Fruit fly (Drosophila melanogaster): ENCODE measurements around the gene RhoGAP102A.

The RhoGAP102A gene

dm6 chr4:225824-226223 lies 29.0 kb upstream of the RhoGAP102A start (continued):
- no peak for TF ChIP-seq fd3F (GFP tag; optimal IDR thresholded peaks at IDR 0.05)
- no peak for TF ChIP-seq kni (GFP tag; optimal IDR thresholded peaks at IDR 0.05)
- TF ChIP-seq Eip74EF (GFP tag; optimal IDR thresholded peaks at IDR 0.05), result no peak
- TF ChIP-seq kah (GFP tag; optimal IDR thresholded peaks at IDR 0.05), result no peak
- TF ChIP-seq usp (GFP tag; optimal IDR thresholded peaks at IDR 0.05), result no peak
- peak; percentile 8 for TF ChIP-seq Atf-2 (GFP tag; optimal IDR thresholded peaks at IDR 0.05)
- no peak for TF ChIP-seq CG17802 (tag; optimal IDR thresholded peaks at IDR 0.05)
- no peak for TF ChIP-seq shn (GFP tag; optimal IDR thresholded peaks at IDR 0.05)
- TF ChIP-seq dmrt99B (tag; optimal IDR thresholded peaks at IDR 0.05), result no peak
- TF ChIP-seq jigr1 (GFP tag; IDR thresholded peaks at IDR 0.05), result no peak
- TF ChIP-seq CG8388 (GFP tag; optimal IDR thresholded peaks at IDR 0.05), result no peak
- no peak for TF ChIP-seq Stat92E (GFP tag; optimal IDR thresholded peaks at IDR 0.05)
- no peak for TF ChIP-seq CG17186 (GFP tag; optimal IDR thresholded peaks at IDR 0.05)
- TF ChIP-seq crc (GFP tag; optimal IDR thresholded peaks at IDR 0.05), result no peak
- no peak for TF ChIP-seq Nf-YC (tag; optimal IDR thresholded peaks at IDR 0.05)
- no peak for TF ChIP-seq CG13287 (GFP tag; IDR thresholded peaks at IDR 0.05; ENCODE audit: partially characterized antibody)
- no peak for TF ChIP-seq vnd (GFP tag; IDR thresholded peaks at IDR 0.05; ENCODE audit: partially characterized antibody)
- no peak for TF ChIP-seq zfh1 (GFP tag; IDR thresholded peaks at IDR 0.05)
- TF ChIP-seq luna (GFP tag; optimal IDR thresholded peaks at IDR 0.05), result no peak
- peak; percentile 66 for TF ChIP-seq cg (GFP tag; optimal IDR thresholded peaks at IDR 0.05)
- no peak for TF ChIP-seq HmgZ (tag; optimal IDR thresholded peaks at IDR 0.05)
- no peak for TF ChIP-seq H15 (GFP tag; IDR thresholded peaks at IDR 0.05)
- no peak for TF ChIP-seq ato (GFP tag; IDR thresholded peaks at IDR 0.05; ENCODE audit: partially characterized antibody)
- no peak for TF ChIP-seq crp (GFP tag; optimal IDR thresholded peaks at IDR 0.05)
- TF ChIP-seq dimm (GFP tag; IDR thresholded peaks at IDR 0.05), result no peak
- no peak for TF ChIP-seq pnt (GFP tag; optimal IDR thresholded peaks at IDR 0.05)
- TF ChIP-seq CG4707 (GFP tag; optimal IDR thresholded peaks at IDR 0.05), result no peak
- no peak for TF ChIP-seq CG12391 (tag; optimal IDR thresholded peaks at IDR 0.05)
- TF ChIP-seq CG3726 (GFP tag; IDR thresholded peaks at IDR 0.05), result no peak
- TF ChIP-seq NC2β (GFP tag; optimal IDR thresholded peaks at IDR 0.05), result no peak
- peak; percentile 33 for TF ChIP-seq nom (GFP tag; optimal IDR thresholded peaks at IDR 0.05)
- no peak for TF ChIP-seq Lpt (GFP tag; optimal IDR thresholded peaks at IDR 0.05)
- no peak for TF ChIP-seq CG10979 (tag; optimal IDR thresholded peaks at IDR 0.05)
- TF ChIP-seq dysf (GFP tag; IDR thresholded peaks at IDR 0.05), result no peak
- TF ChIP-seq p53 (GFP tag; optimal IDR thresholded peaks at IDR 0.05), result no peak
- no peak for TF ChIP-seq Doc3 (GFP tag; IDR thresholded peaks at IDR 0.05; ENCODE audit: partially characterized antibody)
- TF ChIP-seq bbx (GFP tag; IDR thresholded peaks at IDR 0.05; ENCODE audit: partially characterized antibody), result no peak
- no peak for TF ChIP-seq CG12942 (GFP tag; optimal IDR thresholded peaks at IDR 0.05)
- no peak for TF ChIP-seq Lim3 (GFP tag; IDR thresholded peaks at IDR 0.05)
- TF ChIP-seq grn (GFP tag; optimal IDR thresholded peaks at IDR 0.05), result no peak
- TF ChIP-seq hkb (optimal IDR thresholded peaks at IDR 0.05), result no peak
- TF ChIP-seq hkb (GFP tag; IDR thresholded peaks at IDR 0.05), result 0 out of 2 replicates have a peak, but pooled peaks have one; percentile 51
- TF ChIP-seq slbo (GFP tag; IDR thresholded peaks at IDR 0.05), result no peak
- TF ChIP-seq tup (GFP tag; optimal IDR thresholded peaks at IDR 0.05), result no peak
- peak; percentile 24 for TF ChIP-seq CG17912 (GFP tag; optimal IDR thresholded peaks at IDR 0.05)
- TF ChIP-seq Fer1 (GFP tag; optimal IDR thresholded peaks at IDR 0.05), result peak; percentile 44
- peak; percentile 46 for TF ChIP-seq CG2116 (GFP tag; optimal IDR thresholded peaks at IDR 0.05)
- peak; percentile 29 for TF ChIP-seq CG8359 (GFP tag; optimal IDR thresholded peaks at IDR 0.05; ENCODE audit: borderline replicate concordance)
- no peak for TF ChIP-seq CG9437 (GFP tag; optimal IDR thresholded peaks at IDR 0.05)
- peak; percentile 14 for TF ChIP-seq Lhr (GFP tag; optimal IDR thresholded peaks at IDR 0.05)
- TF ChIP-seq Bdp1 (GFP tag; optimal IDR thresholded peaks at IDR 0.05), result no peak
